Fruit fly (Drosophila melanogaster) whole organism: ENCODE results near the gene VhaAC39-2.
A peak's percentile ranks its signal among the peaks of the same experiment; 100 is the strongest.

Experiments used
- CG8478 ChIP-seq: fragments of >200 bp; optimal IDR thresholded peaks from 2 replicates; lab custom pipeline; 2018; ENCODE audit warnings: inconsistent platforms
- Dll ChIP-seq: fragments of >200 bp; optimal IDR thresholded peaks from 2 replicates; lab custom pipeline; 2017
- EcR ChIP-seq, 2 experiments: fragments of >200 bp; optimal IDR thresholded peaks; 2 replicates each; lab custom pipeline; 2017; ENCODE audit warnings: missing biosample characterization in 2 of 2, missing genetic modification characterization in 2 of 2, missing genetic modification reagents in 2 of 2
- pan ChIP-seq: fragments of >200 bp; optimal IDR thresholded peaks from 2 replicates; lab custom pipeline; 2017
- psq ChIP-seq: fragments of >200 bp; optimal IDR thresholded peaks from 2 replicates; lab custom pipeline; 2017
- usp ChIP-seq: fragments of >200 bp; optimal IDR thresholded peaks from 2 replicates; lab custom pipeline; 2017; ENCODE audit warnings: missing biosample characterization, missing genetic modification characterization, mixed read lengths

The VhaAC39-2 gene

DNA sequence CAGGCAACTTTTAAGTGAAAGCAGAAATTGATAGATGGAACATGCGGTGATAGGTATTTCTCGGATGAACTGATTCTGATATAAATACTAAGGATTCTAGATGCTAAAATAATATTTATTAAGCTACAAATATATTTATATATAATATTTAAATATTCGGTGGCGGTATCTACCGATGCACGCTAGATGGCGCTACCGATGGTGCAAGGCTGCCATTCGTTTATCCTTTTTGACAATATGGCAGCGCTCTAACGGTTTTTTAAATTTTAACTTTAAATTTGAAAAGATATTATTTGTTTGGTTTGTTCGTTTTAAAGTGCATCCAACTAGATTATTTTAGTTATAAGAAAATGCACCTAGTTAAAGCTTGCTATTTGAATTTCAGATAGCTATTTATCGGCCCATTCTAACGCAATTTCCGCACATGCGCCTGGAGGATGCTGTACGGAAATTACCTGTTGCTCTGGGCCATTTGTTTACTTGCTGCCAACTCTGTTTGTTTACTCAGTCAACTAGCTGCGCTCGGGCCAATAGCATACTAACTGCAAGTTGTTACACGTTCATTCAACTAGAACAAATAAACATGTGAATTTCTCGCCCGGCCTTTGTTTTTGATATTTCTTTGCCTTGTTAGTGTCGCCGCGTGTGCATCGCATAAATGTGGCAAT lies at the start of gene VhaAC39-2:
VhaAC39-2 (minus strand) TSS at position 28 of the 668 bp plus-strand sequence.
- TF ChIP-seq psq (lab: Kevin White, UChicago): no peak
- TF ChIP-seq Dll: no peak
- no peak for TF ChIP-seq CG8478 (lab: Kevin White, UChicago)
- TF ChIP-seq usp (GFP tag; lab: Kevin White, UChicago): no peak
- TF ChIP-seq pan: no peak
- TF ChIP-seq EcR (GFP tag; optimal IDR thresholded peaks at IDR 0.05; lab: Kevin White, UChicago): no peak

DNA sequence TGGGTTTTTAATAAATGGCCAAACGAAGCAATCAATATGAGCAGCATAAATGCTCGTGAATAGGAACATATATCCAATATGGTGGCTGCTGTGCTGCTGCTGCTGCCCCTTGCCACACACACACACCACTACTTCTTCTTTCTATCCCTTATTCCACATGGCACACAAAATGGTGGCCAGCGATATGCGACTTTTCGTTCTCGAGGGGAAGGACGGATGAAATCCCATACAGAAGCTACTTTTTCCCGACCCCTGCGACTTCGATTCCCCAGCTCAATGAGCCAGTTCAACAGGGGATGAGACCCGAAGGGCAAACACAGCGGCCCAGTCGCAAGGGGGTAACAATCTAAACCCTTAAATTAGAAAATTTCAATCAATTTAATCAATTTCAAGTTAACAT lies 48.1 kb upstream of the VhaAC39-2 start:
- TF ChIP-seq CG8478 (lab: Kevin White, UChicago): no peak
- no peak for TF ChIP-seq usp (GFP tag; lab: Kevin White, UChicago)
- TF ChIP-seq EcR (GFP tag; optimal IDR thresholded peaks at IDR 0.05; lab: Kevin White, UChicago): no peak
- TF ChIP-seq psq (lab: Kevin White, UChicago): no peak
- no peak for TF ChIP-seq pan
- TF ChIP-seq Dll: no peak

DNA sequence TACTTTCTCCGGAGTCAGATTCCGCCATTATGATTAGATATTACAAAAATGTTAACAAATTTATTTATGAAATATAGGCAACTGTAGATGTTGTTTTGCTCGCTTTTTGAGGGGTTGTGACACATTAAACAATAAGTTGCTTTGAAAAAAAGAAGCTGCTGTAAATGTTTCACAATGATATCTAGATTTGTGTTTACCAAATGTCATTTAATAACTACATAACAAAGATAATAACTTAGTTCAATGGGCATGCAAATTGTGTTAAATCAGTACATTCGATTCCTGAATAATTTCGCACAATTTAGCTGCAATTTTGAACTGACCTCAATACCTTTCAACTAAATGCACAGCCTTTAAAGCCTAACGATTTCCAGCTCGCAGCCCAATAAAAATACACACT lies 44.8 kb upstream of the VhaAC39-2 start, which contains the start of gene fzo:
fzo (minus strand) TSS at position 101 of the 400 bp plus-strand sequence.
- TF ChIP-seq Dll: no peak
- no peak for TF ChIP-seq CG8478 (lab: Kevin White, UChicago)
- TF ChIP-seq usp (GFP tag; lab: Kevin White, UChicago): no peak
- TF ChIP-seq psq (lab: Kevin White, UChicago): no peak
- no peak for TF ChIP-seq EcR (GFP tag; optimal IDR thresholded peaks at IDR 0.05; lab: Kevin White, UChicago)
- no peak for TF ChIP-seq pan

DNA sequence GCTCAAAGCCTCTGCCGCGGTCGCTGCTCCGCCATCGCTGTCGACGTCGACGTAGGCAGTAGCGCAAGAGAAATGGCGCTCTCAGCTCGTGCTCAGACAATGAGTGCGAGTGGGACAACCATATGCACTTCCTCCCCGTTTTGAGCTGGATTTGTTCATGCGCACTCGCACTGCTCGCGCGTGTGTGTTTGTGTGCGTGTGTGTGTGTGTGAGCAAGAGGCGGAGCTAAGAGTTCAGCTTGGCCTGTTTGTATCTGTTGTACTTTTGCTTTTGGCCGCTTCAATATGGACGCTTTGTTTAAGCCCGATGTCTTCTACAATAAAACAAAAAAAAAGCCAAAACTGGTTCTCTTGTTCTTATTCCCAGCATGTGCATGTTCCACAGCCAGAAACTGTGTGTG lies 42.0 kb upstream of the VhaAC39-2 start:
- TF ChIP-seq CG8478 (lab: Kevin White, UChicago) (peak; percentile 41), EcR (GFP tag; optimal IDR thresholded peaks at IDR 0.05; lab: Kevin White, UChicago) (no peak), usp (GFP tag; lab: Kevin White, UChicago) (no peak), psq (lab: Kevin White, UChicago) (no peak), Dll (peak; percentile 25), pan (no peak)

DNA sequence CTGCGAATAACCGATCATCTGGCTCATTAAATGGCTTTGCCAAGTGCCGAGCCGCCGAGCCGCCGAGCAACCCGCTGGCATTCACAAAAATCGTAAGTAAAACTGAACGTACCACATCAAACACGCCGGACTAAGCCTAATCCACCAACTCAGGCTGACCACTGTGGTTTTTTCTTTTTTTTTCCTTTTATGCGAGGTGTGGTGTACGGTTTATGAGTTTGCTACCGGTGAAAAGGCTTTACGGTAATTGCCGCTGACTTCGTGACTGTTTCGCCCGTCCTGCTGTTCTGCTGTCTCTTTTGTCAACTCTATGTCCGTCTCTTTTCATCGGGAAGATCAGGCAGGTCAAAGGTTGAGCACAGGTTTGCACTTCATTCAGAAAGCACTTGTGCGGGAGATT lies 36.6 kb upstream of the VhaAC39-2 start:
- no peak for TF ChIP-seq EcR (GFP tag; optimal IDR thresholded peaks at IDR 0.05; lab: Kevin White, UChicago)
- TF ChIP-seq pan: no peak
- TF ChIP-seq psq (lab: Kevin White, UChicago): no peak
- no peak for TF ChIP-seq Dll
- no peak for TF ChIP-seq CG8478 (lab: Kevin White, UChicago)
- TF ChIP-seq usp (GFP tag; lab: Kevin White, UChicago): no peak

DNA sequence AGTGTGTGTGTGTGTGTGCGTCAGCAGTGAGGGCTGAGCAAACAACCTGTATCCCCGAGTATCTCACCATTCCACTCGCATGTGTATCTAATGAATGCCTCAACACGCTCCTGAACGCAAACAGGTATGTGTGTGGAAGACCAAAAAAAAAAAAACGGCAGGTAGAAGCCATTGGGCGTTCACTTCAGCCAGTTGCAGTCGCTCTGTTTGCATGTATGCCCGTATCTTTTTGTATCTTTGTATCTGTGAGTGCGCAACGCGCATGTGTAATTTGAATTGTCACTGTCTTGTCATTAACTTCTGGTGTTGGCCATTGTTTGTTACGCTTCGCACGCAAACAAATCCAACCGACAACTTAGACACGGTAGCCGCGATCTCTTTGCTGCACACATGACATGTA lies 34.3 kb upstream of the VhaAC39-2 start:
- TF ChIP-seq CG8478 (lab: Kevin White, UChicago) (no peak), EcR (GFP tag; optimal IDR thresholded peaks at IDR 0.05; lab: Kevin White, UChicago) (no peak), usp (GFP tag; lab: Kevin White, UChicago) (no peak), Dll (no peak), psq (lab: Kevin White, UChicago) (no peak), pan (no peak)

DNA sequence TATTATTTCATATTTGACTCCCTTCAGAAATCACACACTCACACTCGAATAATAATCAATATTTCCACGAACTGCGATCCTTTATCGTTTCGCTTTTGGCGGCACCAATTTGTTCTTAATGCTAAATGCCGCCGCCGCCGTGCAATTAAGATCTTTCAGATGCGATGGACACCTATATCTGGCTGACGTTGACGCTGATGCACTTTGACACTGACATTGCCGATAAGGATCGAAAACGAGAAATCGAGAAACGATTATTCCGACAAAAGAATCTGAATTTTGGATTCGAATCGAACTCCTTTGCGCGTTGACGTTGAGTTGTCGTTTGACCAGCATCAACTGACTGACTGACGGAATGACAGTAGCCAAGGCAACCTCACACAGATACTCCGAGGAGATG lies 33.9 kb upstream of the VhaAC39-2 start:
- no peak for TF ChIP-seq usp (GFP tag; lab: Kevin White, UChicago)
- TF ChIP-seq Dll: no peak
- no peak for TF ChIP-seq EcR (GFP tag; optimal IDR thresholded peaks at IDR 0.05; lab: Kevin White, UChicago)
- TF ChIP-seq pan: no peak
- TF ChIP-seq psq (lab: Kevin White, UChicago): no peak
- TF ChIP-seq CG8478 (lab: Kevin White, UChicago): no peak

DNA sequence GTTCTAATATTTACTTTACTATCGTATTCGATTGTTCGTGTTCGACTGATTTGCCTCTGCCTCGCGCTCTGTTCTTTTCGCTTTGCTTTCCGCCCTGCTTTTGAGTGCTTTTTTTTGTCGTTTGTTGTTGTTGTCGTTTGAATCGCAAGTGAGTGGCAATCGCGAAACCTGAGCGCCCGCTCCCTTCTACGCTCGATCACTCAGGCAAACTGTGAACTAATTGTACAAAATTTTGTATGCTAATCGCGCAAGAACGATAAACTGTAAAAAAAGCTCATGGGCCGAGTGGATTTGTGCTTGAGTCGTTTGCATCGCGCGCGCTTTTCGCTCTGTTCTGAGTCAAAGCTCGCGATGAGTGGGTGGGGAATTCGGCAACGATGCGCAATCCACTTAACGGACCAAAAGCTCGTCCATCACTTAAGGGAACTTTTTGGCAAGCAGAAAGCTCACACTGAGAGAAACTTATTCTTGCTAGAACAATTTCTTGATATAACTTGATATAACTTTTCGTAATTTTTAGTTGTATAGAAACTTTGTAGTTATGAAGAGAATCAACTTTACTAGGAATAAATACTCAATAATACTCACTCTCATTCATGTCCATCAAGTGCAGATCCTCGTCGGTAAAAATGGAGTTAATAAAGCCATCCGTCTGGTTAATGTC lies 32.1 kb upstream of the VhaAC39-2 start:
- TF ChIP-seq psq (lab: Kevin White, UChicago): no peak
- no peak for TF ChIP-seq CG8478 (lab: Kevin White, UChicago)
- no peak for TF ChIP-seq EcR (GFP tag; optimal IDR thresholded peaks at IDR 0.05; lab: Kevin White, UChicago)
- TF ChIP-seq usp (GFP tag; lab: Kevin White, UChicago): no peak
- no peak for TF ChIP-seq Dll
- no peak for TF ChIP-seq pan

DNA sequence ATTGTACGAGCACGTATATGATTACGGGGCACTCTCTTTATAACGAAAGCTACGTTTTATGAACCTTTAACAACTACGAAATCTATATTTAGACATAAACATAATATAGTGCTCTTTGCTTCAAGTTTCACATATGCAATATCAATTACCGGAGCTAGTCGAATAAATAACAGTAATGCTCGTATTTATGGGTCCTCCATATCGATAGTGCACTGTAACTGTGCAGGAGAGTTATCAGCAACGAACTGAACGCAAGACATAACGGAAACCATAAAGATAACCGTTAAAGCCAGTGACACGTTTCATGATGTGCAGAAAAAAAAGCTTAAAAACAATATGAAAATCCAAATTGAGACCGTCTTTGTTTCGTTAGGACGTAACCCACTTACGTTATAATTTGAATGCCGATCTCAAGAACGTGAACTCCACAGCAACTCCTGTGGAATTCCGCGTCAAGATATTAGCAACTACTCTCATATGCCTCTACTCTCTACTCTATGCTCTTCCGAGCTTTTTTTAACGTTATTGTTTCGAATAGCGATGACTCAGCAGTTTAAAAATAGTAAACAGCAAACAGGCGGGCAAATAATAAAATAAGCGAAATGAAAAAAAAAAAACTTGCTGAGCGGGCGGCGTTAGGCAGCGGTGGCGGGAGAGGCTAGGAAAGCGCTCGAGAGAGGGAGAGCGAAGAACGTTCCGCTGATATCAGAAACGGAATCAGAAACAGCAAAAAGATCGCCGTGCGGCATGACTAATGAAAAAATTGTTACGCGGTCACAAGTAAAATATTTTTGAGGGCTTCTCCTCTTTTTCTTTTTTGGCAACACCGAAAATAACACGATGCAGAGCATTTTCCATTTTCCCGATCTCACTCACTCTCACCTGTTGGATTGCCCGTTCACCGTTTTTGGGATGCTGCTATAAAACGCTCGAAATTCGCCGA lies 31.1 kb upstream of the VhaAC39-2 start:
- TF ChIP-seq usp (GFP tag; lab: Kevin White, UChicago) (no peak), EcR (GFP tag; optimal IDR thresholded peaks at IDR 0.05; lab: Kevin White, UChicago) (no peak), CG8478 (lab: Kevin White, UChicago) (no peak), Dll (no peak), psq (lab: Kevin White, UChicago) (no peak), pan (no peak)

DNA sequence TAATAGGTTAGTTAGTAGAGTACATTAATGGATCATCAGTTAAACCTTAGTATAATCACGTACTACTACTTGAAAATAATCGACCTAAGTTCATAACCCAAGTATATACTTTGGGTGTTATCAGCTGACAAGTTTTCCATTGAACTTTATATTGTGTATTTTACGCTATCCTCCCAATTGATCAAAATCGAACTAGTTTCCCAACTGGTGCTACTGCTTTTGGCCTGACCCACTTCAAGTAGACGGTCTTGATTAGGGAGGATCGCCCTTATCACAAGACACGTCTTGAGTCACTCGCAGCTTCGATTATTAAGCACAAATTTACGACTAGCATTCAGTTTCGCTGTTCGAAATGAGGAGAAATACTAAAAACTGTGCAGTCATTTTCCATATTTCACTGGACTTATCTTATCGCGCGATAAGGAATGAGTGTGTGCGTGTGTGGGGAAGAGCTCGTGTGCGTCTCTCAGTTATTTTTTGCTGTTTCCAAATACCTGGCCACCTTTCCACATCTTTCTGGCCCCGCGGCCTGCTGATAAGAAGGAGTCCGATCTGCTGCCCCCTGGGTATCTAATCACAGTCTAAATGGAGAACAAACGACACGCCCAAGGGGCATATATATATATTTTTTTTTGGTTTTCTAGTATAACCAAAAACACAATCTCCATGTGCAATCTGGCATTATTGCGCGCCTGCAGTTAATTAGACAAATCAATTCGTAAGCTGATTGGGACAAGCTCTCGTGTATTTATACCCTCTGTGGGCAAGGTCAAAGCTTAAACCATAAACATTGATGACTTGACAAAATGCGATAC lies 30.2 kb upstream of the VhaAC39-2 start:
- no peak for TF ChIP-seq EcR (GFP tag; optimal IDR thresholded peaks at IDR 0.05; lab: Kevin White, UChicago)
